Worm (Caenorhabditis elegans): Measurements from ENCODE around the gene F47D12.3.

Gene F47D12.3

DNA sequence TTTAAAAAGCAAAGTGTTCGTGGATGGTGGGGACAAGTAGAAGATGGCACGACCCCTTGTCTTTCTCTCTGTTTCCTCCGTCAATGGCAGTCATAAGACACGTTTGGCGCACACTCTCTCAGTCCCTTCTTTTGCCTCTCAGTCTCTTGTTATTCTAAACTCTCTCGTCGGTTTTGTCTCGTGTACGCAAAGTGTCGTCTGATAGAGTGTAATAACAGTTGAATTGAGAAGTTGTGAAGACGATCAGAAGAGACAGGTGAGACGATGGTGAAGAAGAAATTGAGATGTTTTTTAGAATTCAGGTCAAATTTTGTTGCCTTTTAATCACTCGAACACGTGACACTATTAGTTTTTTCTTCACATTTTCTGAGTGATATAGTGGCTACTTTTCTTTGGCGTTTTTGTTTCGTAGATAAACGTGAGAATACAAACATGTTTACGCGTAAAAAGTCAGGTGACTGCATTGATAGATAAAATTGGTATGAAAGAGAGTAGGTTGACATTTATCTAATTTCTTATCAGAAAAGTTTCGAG is 4.9 kb downstream of the F47D12.3 start, which contains the start of gene F47D12.9:
Gene F47D12.9 (minus strand): TSS at position 267 of the 534 bp plus-strand sequence.
- TF ChIP-seq ceh-36 (tag; optimal IDR thresholded peaks at IDR 0.05) (no peak), aly-1 (tag; optimal IDR thresholded peaks at IDR 0.05) (no peak), tbx-11 (GFP tag; IDR thresholded peaks at IDR 0.05) (no peak), ama-1 (optimal IDR thresholded peaks at IDR 0.05) (no peak), pes-1 (GFP tag; IDR thresholded peaks at IDR 0.05) (no peak)

DNA sequence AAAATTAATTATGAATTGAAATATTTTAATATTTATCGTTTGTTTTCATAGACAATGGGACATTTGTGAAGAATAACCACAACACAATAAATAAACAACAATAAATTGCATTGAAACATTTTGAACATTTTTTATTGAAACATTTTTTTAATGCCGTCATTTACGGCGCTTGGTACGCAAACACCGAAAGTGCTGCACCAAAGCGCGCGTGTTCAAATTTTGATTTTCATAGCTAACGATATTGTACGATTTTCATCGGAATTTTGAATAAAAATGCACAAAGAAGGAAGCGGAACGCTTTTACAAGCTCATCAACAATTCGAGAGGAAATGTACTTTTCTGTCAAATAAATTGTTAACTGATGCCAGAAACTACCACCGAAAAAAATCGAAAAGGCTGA is 5.5 kb downstream of the F47D12.3 start:
- no peak for TF ChIP-seq aly-1 (tag; optimal IDR thresholded peaks at IDR 0.05)
- TF ChIP-seq tra-4 (tag; optimal IDR thresholded peaks at IDR 0.05) = no peak
- TF ChIP-seq sea-1 (GFP tag; conservative IDR thresholded peaks at IDR 0.05) = no peak

DNA sequence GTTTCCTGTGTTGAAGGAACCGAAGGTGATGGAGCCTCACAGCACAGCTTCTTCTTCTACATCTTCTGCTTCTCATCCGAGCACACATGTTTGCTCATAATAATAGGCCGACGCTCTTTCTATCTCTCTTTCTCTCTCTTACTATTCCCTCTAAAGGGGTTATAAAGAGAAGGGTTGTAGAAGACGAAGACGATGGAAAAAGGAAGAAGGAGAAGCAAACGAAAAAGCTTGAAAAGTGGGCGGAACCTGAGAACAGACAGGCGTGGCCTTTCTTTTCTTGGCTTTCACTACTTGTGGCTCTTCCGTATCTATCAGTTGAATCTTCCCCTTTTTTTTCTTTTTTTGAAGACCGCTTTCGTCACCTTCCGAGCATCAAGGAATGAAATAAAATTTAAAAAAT is 9.6 kb downstream of the F47D12.3 start:
- no peak for TF ChIP-seq sea-1 (GFP tag; conservative IDR thresholded peaks at IDR 0.05)
- no peak for TF ChIP-seq tbx-37 (GFP tag; conservative IDR thresholded peaks at IDR 0.05)
- TF ChIP-seq scrt-1 (GFP tag; IDR thresholded peaks at IDR 0.05) = no peak
- no peak for TF ChIP-seq B0310.2 (tag; optimal IDR thresholded peaks at IDR 0.05)
- TF ChIP-seq ceh-36 (tag; optimal IDR thresholded peaks at IDR 0.05) = no peak
- TF ChIP-seq ets-7 (tag; optimal IDR thresholded peaks at IDR 0.05) = no peak
- no peak for TF ChIP-seq F13C5.2 (tag; optimal IDR thresholded peaks at IDR 0.05)
- TF ChIP-seq tra-4 (tag; optimal IDR thresholded peaks at IDR 0.05) = no peak
- no peak for TF ChIP-seq ceh-13 (GFP tag; optimal IDR thresholded peaks at IDR 0.05)
- TF ChIP-seq hmg-4 (GFP tag; optimal IDR thresholded peaks at IDR 0.05) = no peak
- TF ChIP-seq hmbx-1 (tag; optimal IDR thresholded peaks at IDR 0.05) = no peak
- no peak for TF ChIP-seq flt-1 (GFP tag; IDR thresholded peaks at IDR 0.05)
- no peak for TF ChIP-seq pes-1 (GFP tag; IDR thresholded peaks at IDR 0.05)
- no peak for TF ChIP-seq tbx-11 (GFP tag; IDR thresholded peaks at IDR 0.05)
- no peak for TF ChIP-seq ama-1 (optimal IDR thresholded peaks at IDR 0.05)
- TF ChIP-seq hnd-1 (tag; optimal IDR thresholded peaks at IDR 0.05) = no peak
- TF ChIP-seq aly-1 (tag; optimal IDR thresholded peaks at IDR 0.05) = no peak

ce11 chrIII:6309066-6309465 is 10.8 kb downstream of the F47D12.3 start, which contains the start of gene gar-2:
Gene gar-2 (plus strand): TSS chrIII:6309366.
- TF ChIP-seq ama-1 (optimal IDR thresholded peaks at IDR 0.05) = no peak
- TF ChIP-seq flt-1 (GFP tag; IDR thresholded peaks at IDR 0.05) = no peak
- no peak for TF ChIP-seq hnd-1 (tag; optimal IDR thresholded peaks at IDR 0.05)
- TF ChIP-seq tbx-37 (GFP tag; conservative IDR thresholded peaks at IDR 0.05) = no peak
- TF ChIP-seq ets-7 (tag; optimal IDR thresholded peaks at IDR 0.05) = no peak
- no peak for TF ChIP-seq scrt-1 (GFP tag; IDR thresholded peaks at IDR 0.05)
- TF ChIP-seq tbx-11 (GFP tag; IDR thresholded peaks at IDR 0.05) = no peak
- no peak for TF ChIP-seq B0310.2 (tag; optimal IDR thresholded peaks at IDR 0.05)
- TF ChIP-seq ceh-13 (GFP tag; optimal IDR thresholded peaks at IDR 0.05) = no peak
- no peak for TF ChIP-seq F13C5.2 (tag; optimal IDR thresholded peaks at IDR 0.05)
- TF ChIP-seq hmbx-1 (tag; optimal IDR thresholded peaks at IDR 0.05) = no peak

ce11 chrIII:6310352-6310751 is 12.1 kb downstream of the F47D12.3 start:
- TF ChIP-seq flt-1 (GFP tag; IDR thresholded peaks at IDR 0.05) (no peak), tbx-11 (GFP tag; IDR thresholded peaks at IDR 0.05) (no peak), hmg-4 (GFP tag; optimal IDR thresholded peaks at IDR 0.05) (no peak), hmbx-1 (tag; optimal IDR thresholded peaks at IDR 0.05) (no peak), ama-1 (optimal IDR thresholded peaks at IDR 0.05) (no peak), ets-7 (tag; optimal IDR thresholded peaks at IDR 0.05) (no peak), sea-1 (GFP tag; conservative IDR thresholded peaks at IDR 0.05) (no peak)

DNA sequence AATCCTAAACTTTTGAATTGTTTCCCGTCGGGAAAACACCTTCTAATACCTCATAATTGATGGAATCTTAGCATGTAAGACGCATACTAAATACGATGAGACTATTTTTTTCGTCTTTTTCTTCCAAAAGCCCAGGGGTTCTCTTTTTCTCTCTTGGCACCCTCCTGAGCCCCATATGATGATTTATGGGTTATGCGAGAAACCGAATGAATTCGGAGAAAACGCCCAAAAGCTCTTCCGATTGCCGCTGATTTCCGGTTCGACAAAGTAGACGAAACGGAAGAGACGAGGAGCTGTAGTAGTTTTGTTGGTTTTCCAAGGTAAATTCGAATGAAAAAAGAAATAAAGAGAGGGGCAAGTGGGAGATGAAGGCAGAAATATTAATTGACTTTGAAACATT is 13.2 kb downstream of the F47D12.3 start:
- no peak for TF ChIP-seq tbx-37 (GFP tag; conservative IDR thresholded peaks at IDR 0.05)
- TF ChIP-seq ceh-36 (tag; optimal IDR thresholded peaks at IDR 0.05) = no peak
- TF ChIP-seq ets-7 (tag; optimal IDR thresholded peaks at IDR 0.05) = no peak

- TF ChIP-seq hmbx-1 (tag; optimal IDR thresholded peaks at IDR 0.05) (no peak), F13C5.2 (tag; optimal IDR thresholded peaks at IDR 0.05) (no peak), sea-1 (GFP tag; conservative IDR thresholded peaks at IDR 0.05) (no peak), hmg-4 (GFP tag; optimal IDR thresholded peaks at IDR 0.05) (no peak), pes-1 (GFP tag; IDR thresholded peaks at IDR 0.05) (no peak), tra-4 (tag; optimal IDR thresholded peaks at IDR 0.05) (no peak), ceh-36 (tag; optimal IDR thresholded peaks at IDR 0.05) (no peak), tbx-37 (GFP tag; conservative IDR thresholded peaks at IDR 0.05) (no peak), ama-1 (optimal IDR thresholded peaks at IDR 0.05) (no peak), aly-1 (tag; optimal IDR thresholded peaks at IDR 0.05) (no peak), hnd-1 (tag; optimal IDR thresholded peaks at IDR 0.05) (no peak), ets-7 (tag; optimal IDR thresholded peaks at IDR 0.05) (no peak), tbx-11 (GFP tag; IDR thresholded peaks at IDR 0.05) (no peak), ceh-13 (GFP tag; optimal IDR thresholded peaks at IDR 0.05) (no peak)
Measured at ce11 chrIII:6312244-6312643, 14.0 kb downstream of the F47D12.3 start.

DNA sequence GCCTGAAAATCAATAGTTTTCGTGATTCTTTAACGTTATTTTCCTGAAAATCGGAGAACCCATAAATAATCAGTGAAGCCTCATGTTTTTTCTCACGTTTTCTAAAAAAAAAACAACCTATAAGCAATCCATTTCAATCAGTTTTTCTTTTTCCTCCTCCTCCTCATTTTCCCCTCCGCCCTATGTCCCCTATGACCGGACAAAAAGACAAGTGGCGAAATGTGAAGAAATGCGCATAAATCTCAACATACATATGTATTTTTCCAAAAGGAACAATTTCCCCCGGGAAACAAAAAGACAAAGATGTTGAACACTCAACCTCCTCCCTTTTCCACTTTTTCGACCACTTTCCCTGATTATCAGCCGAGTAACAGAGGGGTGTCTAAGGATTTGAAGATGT is 17.3 kb downstream of the F47D12.3 start:
- TF ChIP-seq hmg-4 (GFP tag; optimal IDR thresholded peaks at IDR 0.05) = no peak
- TF ChIP-seq tra-4 (tag; optimal IDR thresholded peaks at IDR 0.05) = no peak
- TF ChIP-seq ama-1 (optimal IDR thresholded peaks at IDR 0.05) = no peak
- TF ChIP-seq ets-7 (tag; optimal IDR thresholded peaks at IDR 0.05) = no peak
- TF ChIP-seq tbx-11 (GFP tag; IDR thresholded peaks at IDR 0.05) = no peak
- TF ChIP-seq flt-1 (GFP tag; IDR thresholded peaks at IDR 0.05) = no peak
- no peak for TF ChIP-seq ceh-36 (tag; optimal IDR thresholded peaks at IDR 0.05)

DNA sequence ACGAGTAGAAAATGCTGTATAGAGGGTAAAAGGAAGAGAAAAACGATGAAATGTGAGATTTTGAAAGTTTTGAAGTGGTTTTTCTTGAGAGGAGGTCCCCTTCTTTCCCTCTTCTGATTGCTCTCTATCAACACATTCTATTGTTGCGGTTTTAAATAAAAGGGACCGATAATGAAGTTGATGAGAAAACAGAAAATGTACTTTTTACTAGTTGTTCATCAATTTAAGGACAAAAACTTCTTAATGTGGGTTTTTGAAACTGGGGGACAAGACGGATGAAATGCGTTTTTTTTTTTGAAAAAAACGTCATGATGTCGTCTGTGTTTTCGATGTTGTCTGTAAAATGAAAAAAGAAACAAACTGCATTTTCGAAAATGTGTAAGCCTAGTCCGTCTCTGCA is 18.5 kb downstream of the F47D12.3 start:
- no peak for TF ChIP-seq F13C5.2 (tag; optimal IDR thresholded peaks at IDR 0.05)
- no peak for TF ChIP-seq pes-1 (GFP tag; IDR thresholded peaks at IDR 0.05)
- no peak for TF ChIP-seq flt-1 (GFP tag; IDR thresholded peaks at IDR 0.05)
- TF ChIP-seq ama-1 (optimal IDR thresholded peaks at IDR 0.05) = no peak
- no peak for TF ChIP-seq ets-7 (tag; optimal IDR thresholded peaks at IDR 0.05)
